Fruit fly (Drosophila melanogaster) whole organism, prepupa: ENCODE data around the gene CG31524.

Source experiments
- CG11762 ChIP-seq: fragments of 200-800 bp; sonication (Bioruptor generic); optimal IDR thresholded peaks from 3 replicates; lab custom pipeline; 2016; ENCODE audit warnings: missing biosample characterization, missing genetic modification characterization; ENCODE audit not compliant: insufficient read depth
- CG16779 ChIP-seq: fragments of 200-800 bp; sonication (Bioruptor generic); optimal IDR thresholded peaks from 3 replicates; lab custom pipeline; 2017; ENCODE audit warnings: missing biosample characterization, mild to moderate bottlenecking, missing genetic modification characterization
- CG3032 ChIP-seq: fragments of 200-800 bp; optimal IDR thresholded peaks from 2 replicates; lab custom pipeline; 2019; ENCODE audit warnings: missing biosample characterization, mild to moderate bottlenecking, missing genetic modification characterization, moderate library complexity
- CG32006 ChIP-seq: fragments of 200-800 bp; sonication (Bioruptor generic); optimal IDR thresholded peaks from 3 replicates; lab custom pipeline; 2017; ENCODE audit warnings: missing biosample characterization, mild to moderate bottlenecking, missing genetic modification characterization
- CG3919 ChIP-seq: fragments of 200-800 bp; sonication (Bioruptor generic); optimal IDR thresholded peaks from 3 replicates; lab custom pipeline; 2016; ENCODE audit warnings: missing biosample characterization, missing genetic modification characterization
- CG6854 ChIP-seq: fragments of 200-800 bp; sonication (Bioruptor generic); optimal IDR thresholded peaks from 2 replicates; lab custom pipeline; 2017; ENCODE audit warnings: missing biosample characterization, mild to moderate bottlenecking, missing genetic modification characterization
- CG8632 ChIP-seq: fragments of 200-800 bp; sonication (Bioruptor generic); optimal IDR thresholded peaks from 3 replicates; lab custom pipeline; 2016; ENCODE audit warnings: missing biosample characterization, missing genetic modification characterization
- Lpt ChIP-seq: fragments of 200-800 bp; sonication (Bioruptor generic); optimal IDR thresholded peaks from 3 replicates; lab custom pipeline; 2016; ENCODE audit warnings: missing biosample characterization, missing genetic modification characterization
- OdsH ChIP-seq: fragments of 200-800 bp; sonication (Bioruptor generic); optimal IDR thresholded peaks from 3 replicates; lab custom pipeline; 2016; ENCODE audit warnings: missing biosample characterization, missing genetic modification characterization
- Sox14 ChIP-seq: fragments of 200-800 bp; sonication (Bioruptor generic); optimal IDR thresholded peaks from 3 replicates; lab custom pipeline; 2016; ENCODE audit warnings: missing biosample characterization, missing genetic modification characterization
- acj6 ChIP-seq: fragments of 200-800 bp; sonication (Bioruptor generic); optimal IDR thresholded peaks from 3 replicates; lab custom pipeline; 2016; ENCODE audit warnings: missing biosample characterization, missing genetic modification characterization
- dac ChIP-seq: fragments of 200-800 bp; sonication (Bioruptor generic); optimal IDR thresholded peaks from 2 replicates; lab custom pipeline; 2017; ENCODE audit warnings: missing biosample characterization, mild to moderate bottlenecking, missing genetic modification characterization
- ss ChIP-seq, 2 experiments: fragments of 200-800 bp; sonication (Bioruptor generic); optimal IDR thresholded peaks; 2 replicates in 1 of 2; 3 replicates in 1 of 2; lab custom pipeline; 2017 to 2018; ENCODE audit warnings: mild to moderate bottlenecking in 2 of 2, missing biosample characterization in 2 of 2, missing genetic modification characterization in 2 of 2, moderate library complexity in 1 of 2

dm6 chr3R:30526799-30527465 lies 12.8 kb upstream of the CG31524 start, which contains the start of gene jdp:
- TF ChIP-seq Sox14 (GFP tag; lab: Kevin White, UChicago) (no peak), CG16779 (tag; lab: Kevin White, UChicago) (peak; percentile 37), CG11762 (GFP tag; lab: Kevin White, UChicago) (no peak), CG6854 (no peak), CG3919 (GFP tag; lab: Kevin White, UChicago) (peak; percentile 34), Lpt (no peak), CG32006 (GFP tag; lab: Kevin White, UChicago) (no peak), dac (GFP tag; lab: Kevin White, UChicago) (no peak), CG3032 (tag; lab: Kevin White, UChicago) (no peak), ss (GFP tag; optimal IDR thresholded peaks at IDR 0.05; lab: Kevin White, UChicago) (peak; percentile 18 to 37), acj6 (GFP tag; lab: Kevin White, UChicago) (no peak), CG8632 (GFP tag; lab: Kevin White, UChicago) (no peak), OdsH (GFP tag; lab: Kevin White, UChicago) (no peak)
